Worm (Caenorhabditis elegans) whole organism, L4 larva: ENCODE measurements around the gene B0416.5.

Experiments used
- aha-1 ChIP-seq: fragments of 150-350 bp; peaks from one replicate; lab custom pipeline; 2014; ENCODE audit warnings: missing biosample characterization, missing genetic modification characterization
- egl-27 ChIP-seq: sonication (generic microtip); optimal IDR thresholded peaks from 3 replicates; lab custom pipeline; 2017; ENCODE audit warnings: missing biosample characterization, missing genetic modification reagents, missing genetic modification characterization
- hlh-30 ChIP-seq: sonication (generic microtip); optimal IDR thresholded peaks from 2 replicates; lab custom pipeline; 2017; ENCODE audit warnings: antibody characterized with exemption, mild to moderate bottlenecking, missing genetic modification characterization, missing compliant biosample characterization; ENCODE audit not compliant: insufficient read depth
- lir-3 ChIP-seq: sonication (generic microtip); optimal IDR thresholded peaks from 2 replicates; lab custom pipeline; 2016; ENCODE audit warnings: mild to moderate bottlenecking, missing genetic modification characterization, missing compliant biosample characterization
- nhr-111 ChIP-seq: fragments of 200-800 bp; sonication (Bioruptor generic); optimal IDR thresholded peaks from 2 replicates; lab custom pipeline; 2018; ENCODE audit warnings: mild to moderate bottlenecking, missing genetic modification characterization, missing compliant biosample characterization
- nhr-28 ChIP-seq: fragments of 150-350 bp; optimal IDR thresholded peaks from 2 replicates; lab custom pipeline; 2014; ENCODE audit warnings: missing biosample characterization, missing genetic modification characterization
- nhr-48 ChIP-seq: sonication (generic microtip); optimal IDR thresholded peaks from 2 replicates; lab custom pipeline; 2016; ENCODE audit warnings: mild to moderate bottlenecking, missing genetic modification characterization, missing compliant biosample characterization
- pqm-1 ChIP-seq: sonication (generic microtip); optimal IDR thresholded peaks from 2 replicates; lab custom pipeline; 2017; ENCODE audit warnings: missing biosample characterization, missing genetic modification characterization

ce11 chrX:9238692-9239091 lies 32.0 kb downstream of the B0416.5 start:
- TF ChIP-seq nhr-111 (GFP tag; lab: Kevin White, UChicago) (peak; percentile 64), aha-1 (no peak), lir-3 (tag; lab: Kevin White, UChicago) (peak; percentile 52), hlh-30 (tag; lab: Kevin White, UChicago) (peak; percentile 30), pqm-1 (tag; lab: Kevin White, UChicago) (no peak), nhr-48 (tag; lab: Kevin White, UChicago) (peak; percentile 19), egl-27 (no peak), nhr-28 (tag; lab: Kevin White, UChicago) (no peak)
